Worm (Caenorhabditis elegans) whole organism, early embryonic: ENCODE data around the gene C06E4.8.

Experiments used
- B0310.2 ChIP-seq: sonication (generic microtip); optimal IDR thresholded peaks from 2 replicates; lab custom pipeline; 2016; ENCODE audit warnings: mild to moderate bottlenecking, missing genetic modification characterization, missing compliant biosample characterization
- F13C5.2 ChIP-seq: sonication (generic microtip); optimal IDR thresholded peaks from 2 replicates; lab custom pipeline; 2017; ENCODE audit warnings: mild to moderate bottlenecking, missing genetic modification characterization, inconsistent platforms, missing compliant biosample characterization
- ama-1 ChIP-seq: fragments of 150-350 bp; optimal IDR thresholded peaks from 2 replicates; lab custom pipeline; 2014
- ceh-13 ChIP-seq: fragments of 200-800 bp; sonication (Bioruptor generic); optimal IDR thresholded peaks from 2 replicates; lab custom pipeline; 2018; ENCODE audit warnings: mild to moderate bottlenecking, missing genetic modification characterization, missing compliant biosample characterization
- ceh-36 ChIP-seq: sonication (generic microtip); optimal IDR thresholded peaks from 2 replicates; lab custom pipeline; 2016; ENCODE audit warnings: missing genetic modification characterization, inconsistent platforms, missing compliant biosample characterization
- ets-7 ChIP-seq: sonication (generic microtip); optimal IDR thresholded peaks from 2 replicates; lab custom pipeline; 2016; ENCODE audit warnings: missing genotype, missing genetic modification characterization, missing compliant biosample characterization
- flt-1 ChIP-seq: fragments of 200-800 bp; sonication (Bioruptor generic); IDR thresholded peaks from 2 replicates; pipeline ENCODE4 v1.3.6; 2022; ENCODE audit warnings: missing genetic modification characterization, missing compliant biosample characterization
- hmg-4 ChIP-seq: fragments of 200-800 bp; sonication (Bioruptor generic); optimal IDR thresholded peaks from 2 replicates; lab custom pipeline; 2018; ENCODE audit warnings: mild to moderate bottlenecking, missing genetic modification characterization, missing compliant biosample characterization
- sea-1 ChIP-seq: fragments of 200-800 bp; sonication (Bioruptor generic); conservative IDR thresholded peaks from 2 replicates; pipeline ENCODE4 v1.3.6; 2022; ENCODE audit warnings: missing genetic modification characterization, missing compliant biosample characterization
- tbx-11 ChIP-seq: fragments of 200-800 bp; sonication (Bioruptor generic); IDR thresholded peaks from 2 replicates; pipeline ENCODE4 v1.3.6; 2022; ENCODE audit warnings: missing genetic modification characterization, missing compliant biosample characterization
- tbx-37 ChIP-seq: fragments of 200-800 bp; sonication (Bioruptor generic); conservative IDR thresholded peaks from 2 replicates; pipeline ENCODE4 v1.3.6; 2022; ENCODE audit warnings: missing genetic modification reagents, missing genetic modification characterization, missing compliant biosample characterization

- no peak for TF ChIP-seq ceh-13 (GFP tag; lab: Kevin White, UChicago)
- no peak for TF ChIP-seq B0310.2 (tag; lab: Kevin White, UChicago)
- no peak for TF ChIP-seq ceh-36 (tag; lab: Kevin White, UChicago)
- no peak for TF ChIP-seq F13C5.2 (tag; lab: Kevin White, UChicago)
- TF ChIP-seq hmg-4 (GFP tag; lab: Kevin White, UChicago), result no peak
- no peak for TF ChIP-seq ama-1 (lab: Kevin White, UChicago)
- no peak for TF ChIP-seq flt-1 (GFP tag; lab: Robert Waterston, UW)
- TF ChIP-seq ets-7 (tag; lab: Kevin White, UChicago), result no peak
- no peak for TF ChIP-seq tbx-37 (GFP tag; lab: Robert Waterston, UW)
- no peak for TF ChIP-seq tbx-11 (GFP tag; lab: Robert Waterston, UW)
- TF ChIP-seq sea-1 (GFP tag; lab: Robert Waterston, UW), result no peak
Measured at ce11 chrIV:7320688-7321087, 35.0 kb upstream of the C06E4.8 start.
